Worm (Caenorhabditis elegans): ENCODE measurements around the gene sdn-1.

DNA sequence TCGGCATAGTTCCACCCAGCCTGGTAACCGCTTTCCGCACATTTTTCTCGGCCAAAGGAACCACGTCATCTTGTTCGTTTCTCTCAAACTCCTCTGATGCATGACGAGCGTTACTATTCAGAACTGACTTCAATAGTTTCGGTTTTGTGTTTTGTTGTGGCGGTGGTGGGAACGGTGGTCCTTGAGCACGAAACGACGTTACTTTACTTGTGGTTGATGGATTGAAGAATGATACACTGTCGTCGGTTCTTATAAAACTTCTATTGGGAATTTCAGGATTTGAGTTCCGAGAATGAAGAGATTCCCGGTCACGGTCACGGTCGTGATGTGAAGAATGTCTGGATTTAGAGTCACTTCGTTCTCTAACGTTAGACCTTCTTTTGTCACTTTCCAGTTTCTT, 16.7 kb upstream of the sdn-1 start:
- TF ChIP-seq tab-1 (GFP tag; IDR thresholded peaks at IDR 0.05) (no peak), klf-2 (GFP tag; conservative IDR thresholded peaks at IDR 0.05) (no peak), cog-1 (tag; optimal IDR thresholded peaks at IDR 0.05) (no peak), ztf-23 (GFP tag; IDR thresholded peaks at IDR 0.05) (no peak), ztf-29 (GFP tag; IDR thresholded peaks at IDR 0.05) (no peak), ref-1 (GFP tag; conservative IDR thresholded peaks at IDR 0.05) (no peak)

Data from whole organism, midembryonic.